Worm (Caenorhabditis elegans) whole organism, L4 larva: ENCODE measurements around the gene srx-8.

Source experiments
- T20F7.1 ChIP-seq: fragments of 200-800 bp; sonication (Bioruptor generic); optimal IDR thresholded peaks from 2 replicates; lab custom pipeline; 2018; ENCODE audit warnings: mild to moderate bottlenecking, missing genetic modification characterization, missing compliant biosample characterization
- T26A8.4 ChIP-seq: fragments of 200-800 bp; sonication (Bioruptor generic); IDR thresholded peaks from 2 replicates; pipeline ENCODE4 v1.3.6; 2022; ENCODE audit warnings: missing genetic modification characterization, missing compliant biosample characterization
- Y105C5A.15 ChIP-seq: fragments of 200-800 bp; sonication (Bioruptor generic); IDR thresholded peaks from 2 replicates; pipeline ENCODE4 v1.3.6; 2022; ENCODE audit warnings: missing genetic modification characterization, missing compliant biosample characterization
- Y48G9A.11 ChIP-seq: fragments of 200-800 bp; sonication (Bioruptor generic); IDR thresholded peaks from 2 replicates; pipeline ENCODE4 v1.3.6; 2022; ENCODE audit warnings: missing genetic modification reagents, missing genetic modification characterization, missing compliant biosample characterization
- Y75B8A.6 ChIP-seq: fragments of 200-800 bp; sonication (Bioruptor generic); IDR thresholded peaks from 2 replicates; pipeline ENCODE4 v1.3.6; 2022; ENCODE audit warnings: missing genetic modification reagents, missing genetic modification characterization, missing compliant biosample characterization
- ZK546.5 ChIP-seq, 2 experiments: sonication (generic microtip); optimal IDR thresholded peaks; 2 replicates each; lab custom pipeline; 2017; ENCODE audit warnings: missing biosample characterization in 2 of 2, missing genetic modification characterization in 2 of 2
- attf-4 ChIP-seq: sonication (generic microtip); optimal IDR thresholded peaks from 3 replicates; lab custom pipeline; 2017; ENCODE audit warnings: missing biosample characterization, missing genetic modification characterization
- ceh-32 ChIP-seq: sonication (generic microtip); optimal IDR thresholded peaks from 2 replicates; lab custom pipeline; 2016; ENCODE audit warnings: mild to moderate bottlenecking, missing genetic modification characterization, missing compliant biosample characterization; ENCODE audit not compliant: poor library complexity
- cey-2 ChIP-seq: sonication (generic microtip); optimal IDR thresholded peaks from 3 replicates; lab custom pipeline; 2017; ENCODE audit warnings: missing genetic modification characterization, mild to moderate bottlenecking, missing compliant biosample characterization, antibody characterized with exemption, borderline replicate concordance; ENCODE audit not compliant: insufficient read depth
- ctbp-1 ChIP-seq: fragments of 200-800 bp; sonication (Bioruptor generic); IDR thresholded peaks from 2 replicates; pipeline ENCODE4 v1.3.6; 2022; ENCODE audit warnings: missing genetic modification reagents, missing genetic modification characterization, missing compliant biosample characterization
- daf-16 ChIP-seq, 3 experiments: sonication (generic microtip); optimal IDR thresholded peaks; 2 replicates each; lab custom pipeline; 2016 to 2017; ENCODE audit warnings: missing genetic modification characterization in 3 of 3, missing genetic modification reagents in 3 of 3, mild to moderate bottlenecking in 2 of 3, missing compliant biosample characterization in 2 of 3, missing biosample characterization in 1 of 3, moderate library complexity in 1 of 3
- daf-19 ChIP-seq: fragments of 200-800 bp; sonication (Bioruptor generic); conservative IDR thresholded peaks from 2 replicates; pipeline ENCODE4 v1.3.6; 2022; ENCODE audit warnings: missing genetic modification characterization, missing compliant biosample characterization
- dmd-6 ChIP-seq: fragments of 200-800 bp; sonication (Bioruptor generic); IDR thresholded peaks from 2 replicates; pipeline ENCODE4 v1.3.6; 2022; ENCODE audit warnings: missing genetic modification reagents, missing genetic modification characterization, missing compliant biosample characterization
- dve-1 ChIP-seq: sonication (generic microtip); optimal IDR thresholded peaks from 2 replicates; lab custom pipeline; 2017; ENCODE audit warnings: antibody characterized with exemption, mild to moderate bottlenecking, missing genetic modification characterization, missing compliant biosample characterization; ENCODE audit not compliant: insufficient read depth
- egl-43 ChIP-seq: fragments of 200-800 bp; sonication (Bioruptor generic); IDR thresholded peaks from 2 replicates; pipeline ENCODE4 v1.3.6; 2022; ENCODE audit warnings: missing genetic modification reagents, missing genetic modification characterization, missing compliant biosample characterization
- hif-1 ChIP-seq, 2 experiments: sonication (generic microtip); optimal IDR thresholded peaks; 2 replicates each; lab custom pipeline; 2016 to 2017; ENCODE audit warnings: missing compliant biosample characterization in 2 of 2, missing genetic modification characterization in 2 of 2, missing genetic modification reagents in 2 of 2, missing genotype in 2 of 2, mild to moderate bottlenecking in 1 of 2
- hlh-30 ChIP-seq: sonication (generic microtip); optimal IDR thresholded peaks from 2 replicates; lab custom pipeline; 2017; ENCODE audit warnings: antibody characterized with exemption, mild to moderate bottlenecking, missing genetic modification characterization, missing compliant biosample characterization; ENCODE audit not compliant: insufficient read depth
- lin-13 ChIP-seq: fragments of 150-350 bp; optimal IDR thresholded peaks from 2 replicates; lab custom pipeline; 2014; ENCODE audit warnings: missing biosample characterization, missing genetic modification reagents, missing genetic modification characterization
- madf-5 ChIP-seq, 2 experiments: fragments of 200-800 bp; sonication (Bioruptor generic); IDR thresholded peaks; 2 replicates each; pipeline ENCODE4 v1.3.6; 2022; ENCODE audit warnings: missing compliant biosample characterization in 2 of 2, missing genetic modification characterization in 2 of 2
- madf-9 ChIP-seq: fragments of 200-800 bp; sonication (Bioruptor generic); conservative IDR thresholded peaks from 2 replicates; pipeline ENCODE4 v1.3.6; 2022; ENCODE audit warnings: missing genetic modification reagents, missing genetic modification characterization, missing compliant biosample characterization
- mdl-1 ChIP-seq, 2 experiments: fragments of 150-350 bp in 1 of 2; sonication (generic microtip) in 1 of 2; optimal IDR thresholded peaks; 2 replicates each; lab custom pipeline; 2014 to 2017; ENCODE audit warnings: missing biosample characterization in 2 of 2, missing genetic modification characterization in 2 of 2
- mxl-2 ChIP-seq: fragments of 200-800 bp; sonication (Bioruptor generic); conservative IDR thresholded peaks from 2 replicates; pipeline ENCODE4 v1.3.6; 2022; ENCODE audit warnings: missing genetic modification reagents, missing genetic modification characterization, missing compliant biosample characterization
- nhr-28 ChIP-seq: fragments of 150-350 bp; optimal IDR thresholded peaks from 2 replicates; lab custom pipeline; 2014; ENCODE audit warnings: missing biosample characterization, missing genetic modification characterization
- nhr-6 ChIP-seq: fragments of 150-350 bp; optimal IDR thresholded peaks from 2 replicates; lab custom pipeline; 2014; ENCODE audit warnings: missing biosample characterization, missing genetic modification characterization
- nhr-77 ChIP-seq: fragments of 150-350 bp; optimal IDR thresholded peaks from 2 replicates; lab custom pipeline; 2014; ENCODE audit warnings: missing biosample characterization, missing genetic modification characterization
- pha-4 ChIP-seq, 2 experiments: fragments of 150-350 bp in 1 of 2; fragments of 200-800 bp in 1 of 2; sonication (Bioruptor generic) in 1 of 2; IDR thresholded peaks in 1 of 2; optimal IDR thresholded peaks in 1 of 2; 2 replicates each; pipeline versions ENCODE4 v1.3.6 to Lab custom; 2014 to 2022; ENCODE audit warnings: missing genetic modification characterization in 2 of 2, missing genetic modification reagents in 2 of 2, missing biosample characterization in 1 of 2, missing compliant biosample characterization in 1 of 2
- sdz-12 ChIP-seq: fragments of 200-800 bp; sonication (Bioruptor generic); optimal IDR thresholded peaks from 2 replicates; lab custom pipeline; 2018; ENCODE audit warnings: mild to moderate bottlenecking, missing genetic modification characterization, missing compliant biosample characterization
- set-16 ChIP-seq: fragments of 200-800 bp; sonication (Bioruptor generic); IDR thresholded peaks from 2 replicates; pipeline ENCODE4 v1.3.6; 2022; ENCODE audit warnings: missing genetic modification reagents, missing genetic modification characterization, missing compliant biosample characterization
- snpc-1.2 ChIP-seq: fragments of 200-800 bp; sonication (Bioruptor generic); IDR thresholded peaks from 2 replicates; pipeline ENCODE4 v1.3.6; 2022; ENCODE audit warnings: missing genetic modification reagents, missing genetic modification characterization, missing compliant biosample characterization
- spr-1 ChIP-seq: sonication (generic microtip); optimal IDR thresholded peaks from 2 replicates; lab custom pipeline; 2016; ENCODE audit warnings: mild to moderate bottlenecking, missing genetic modification characterization, missing compliant biosample characterization
- tag-97 ChIP-seq: fragments of 200-800 bp; sonication (Bioruptor generic); IDR thresholded peaks from 2 replicates; pipeline ENCODE4 v1.3.6; 2022; ENCODE audit warnings: missing genetic modification characterization, missing compliant biosample characterization
- tra-1 ChIP-seq: fragments of 200-800 bp; sonication (Bioruptor generic); IDR thresholded peaks from 2 replicates; pipeline ENCODE4 v1.3.6; 2022; ENCODE audit warnings: missing genetic modification reagents, missing genetic modification characterization, missing compliant biosample characterization
- unc-130 ChIP-seq: sonication (generic microtip); optimal IDR thresholded peaks from 2 replicates; lab custom pipeline; 2016; ENCODE audit warnings: missing genetic modification reagents, missing genetic modification characterization, missing compliant biosample characterization
- zag-1 ChIP-seq: fragments of 150-350 bp; optimal IDR thresholded peaks from 2 replicates; lab custom pipeline; 2014; ENCODE audit warnings: missing biosample characterization, missing genetic modification characterization
- ztf-11 ChIP-seq: fragments of 150-350 bp; optimal IDR thresholded peaks from 2 replicates; lab custom pipeline; 2014; ENCODE audit warnings: missing biosample characterization, missing genetic modification characterization

srx-8 gene

ce11 chrV:525040-525439 is 30.9 kb downstream of the srx-8 start, which contains the start of gene R11G11.16:
Gene R11G11.16 (minus strand): TSS chrV:525140.
- TF ChIP-seq T20F7.1 (GFP tag; lab: Kevin White, UChicago) (no peak), daf-16 (GFP tag; optimal IDR thresholded peaks at IDR 0.05; lab: Kevin White, UChicago) (no peak), daf-16 (tag; optimal IDR thresholded peaks at IDR 0.05; lab: Kevin White, UChicago) (no peak), T26A8.4 (no peak), zag-1 (tag; lab: Kevin White, UChicago) (no peak), madf-9 (GFP tag; lab: Robert Waterston, UW) (no peak), cey-2 (no peak), Y48G9A.11 (GFP tag; lab: Robert Waterston, UW) (no peak), mdl-1 (tag; optimal IDR thresholded peaks at IDR 0.05; lab: Kevin White, UChicago) (no peak), dve-1 (no peak), egl-43 (GFP tag; lab: Robert Waterston, UW) (no peak), tag-97 (GFP tag; lab: Robert Waterston, UW) (no peak), Y75B8A.6 (GFP tag; lab: Robert Waterston, UW) (no peak), pha-4 (GFP tag; IDR thresholded peaks at IDR 0.05; lab: Robert Waterston, UW) (no peak), pha-4 (tag; optimal IDR thresholded peaks at IDR 0.05; lab: Kevin White, UChicago) (no peak), nhr-77 (tag; lab: Kevin White, UChicago) (no peak)

ce11 chrV:524058-524457 is 31.9 kb downstream of the srx-8 start, which contains the start of gene lipl-3:
Gene lipl-3 (minus strand): TSS chrV:524218.
- no peak for TF ChIP-seq set-16 (GFP tag; lab: Robert Waterston, UW)
- no peak for TF ChIP-seq ztf-11
- no peak for TF ChIP-seq sdz-12 (GFP tag; lab: Kevin White, UChicago)
- TF ChIP-seq nhr-28 (tag; lab: Kevin White, UChicago), result peak; percentile 65
- no peak for TF ChIP-seq snpc-1.2 (GFP tag; lab: Robert Waterston, UW)
- TF ChIP-seq hlh-30 (tag; lab: Kevin White, UChicago), result peak; percentile 15
- TF ChIP-seq dmd-6, result peak; percentile 77

ce11 chrV:521517-521916 is 34.4 kb downstream of the srx-8 start, which contains the start of gene srw-107:
Gene srw-107 (minus strand): TSS chrV:521617.
- TF ChIP-seq Y105C5A.15 (GFP tag; lab: Robert Waterston, UW) (no peak), daf-16 (GFP tag; optimal IDR thresholded peaks at IDR 0.05; lab: Kevin White, UChicago) (no peak), daf-16 (tag; optimal IDR thresholded peaks at IDR 0.05; lab: Kevin White, UChicago) (no peak), daf-19 (GFP tag; lab: Robert Waterston, UW) (no peak), spr-1 (tag; lab: Kevin White, UChicago) (no peak), ceh-32 (tag; lab: Kevin White, UChicago) (no peak), tra-1 (GFP tag; lab: Robert Waterston, UW) (no peak), cey-2 (no peak), lin-13 (no peak), mxl-2 (GFP tag; lab: Robert Waterston, UW) (no peak), ctbp-1 (no peak), nhr-6 (no peak), hif-1 (tag; optimal IDR thresholded peaks at IDR 0.05; lab: Kevin White, UChicago) (no peak), ZK546.5 (tag; optimal IDR thresholded peaks at IDR 0.05; lab: Kevin White, UChicago) (no peak), madf-5 (GFP tag; IDR thresholded peaks at IDR 0.05; lab: Robert Waterston, UW) (no peak), unc-130 (GFP tag; lab: Kevin White, UChicago) (no peak), attf-4 (no peak)
